In the genomic region with DNA sequence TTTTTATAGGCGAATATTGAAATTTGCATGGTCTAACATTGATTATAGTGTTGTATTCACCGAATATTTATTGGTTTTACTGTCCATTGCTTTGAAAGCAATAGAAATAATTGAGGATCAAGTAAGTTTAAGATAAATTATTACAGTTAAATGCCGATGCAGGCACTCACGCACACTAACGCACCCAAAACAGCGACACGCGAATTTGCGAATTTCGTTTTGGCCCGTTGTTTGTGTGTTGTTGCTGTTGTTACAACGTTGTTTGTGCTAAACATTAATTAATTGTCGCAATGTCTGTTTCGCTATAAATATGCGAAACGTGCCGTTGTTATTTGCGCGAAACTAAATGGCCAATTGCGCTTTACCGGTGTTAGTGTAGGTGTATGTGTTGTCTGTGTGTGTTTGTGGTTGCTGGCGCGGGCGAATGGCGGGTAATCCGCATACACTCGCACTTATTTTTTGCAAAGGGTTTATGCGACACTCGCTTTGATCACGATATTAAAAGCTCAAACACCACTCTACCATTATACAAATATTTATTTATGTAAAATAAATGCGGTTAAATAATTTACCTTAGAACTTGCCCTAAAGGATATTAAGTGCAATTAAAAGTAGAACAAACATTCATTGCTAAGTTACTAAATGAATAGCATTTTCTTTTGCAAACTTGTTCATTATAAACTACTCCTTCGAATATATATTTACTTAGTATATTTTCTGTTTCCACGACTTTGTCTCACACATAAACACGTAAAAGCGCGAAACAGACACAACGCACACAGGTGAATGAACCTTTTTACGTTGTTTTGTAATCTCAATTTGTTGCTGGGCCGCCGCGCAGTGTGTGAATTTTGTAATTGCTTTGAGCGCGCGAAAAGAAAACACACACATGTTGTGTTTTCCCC, we compare ENCODE assay signal across 5 fruit fly cellular contexts.
TF ChIP-seq lines count a peak whose summit lies in the region.

No protein-coding gene starts in this region.

TF ChIP-seq in whole organism, adult, 20 proteins besides CTCF, POLR2A, EP300 and RAD21 (continued from another document):
- TF ChIP-seq tj (GFP tag; optimal IDR thresholded peaks at IDR 0.05; lab: Kevin White, UChicago) (peak; percentile 70), Mnt (GFP tag; optimal IDR thresholded peaks at IDR 0.05; lab: Kevin White, UChicago) (peak; percentile 28), Crg-1 (GFP tag; optimal IDR thresholded peaks at IDR 0.05; lab: Kevin White, UChicago) (peak; percentile 42), CG14711 (tag; optimal IDR thresholded peaks at IDR 0.05; lab: Kevin White, UChicago) (peak; percentile 79), cnc (optimal IDR thresholded peaks at IDR 0.05; lab: Kevin White, UChicago) (no peak), CG33017 (tag; optimal IDR thresholded peaks at IDR 0.05; lab: Kevin White, UChicago) (peak; percentile 92)

TF ChIP-seq in whole organism, embryonic, 481 proteins besides CTCF, POLR2A, EP300 and RAD21 (continued from another document and continues in another):
- TF ChIP-seq CG13424 (tag; optimal IDR thresholded peaks at IDR 0.05; lab: Kevin White, UChicago) (no peak), pzg (GFP tag; optimal IDR thresholded peaks at IDR 0.05; lab: Kevin White, UChicago) (no peak), BtbVII (GFP tag; optimal IDR thresholded peaks at IDR 0.05; lab: Kevin White, UChicago) (no peak), CG10543 (GFP tag; optimal IDR thresholded peaks at IDR 0.05; lab: Kevin White, UChicago) (peak; percentile 2), CG31388 (GFP tag; optimal IDR thresholded peaks at IDR 0.05; lab: Kevin White, UChicago) (no peak), mld (GFP tag; IDR thresholded peaks at IDR 0.05; lab: Robert Waterston, UW; ENCODE audit: partially characterized antibody) (0 out of 3 replicates have a peak, but pooled peaks have one; percentile 1), Hmr (GFP tag; optimal IDR thresholded peaks at IDR 0.05; lab: Kevin White, UChicago) (peak; percentile 42), Dad (GFP tag; optimal IDR thresholded peaks at IDR 0.05; lab: Kevin White, UChicago) (no peak), CG9215 (GFP tag; IDR thresholded peaks at IDR 0.05; lab: Robert Waterston, UW) (no peak), nmo (GFP tag; optimal IDR thresholded peaks at IDR 0.05; lab: Kevin White, UChicago) (peak; percentile 10), Med (GFP tag; lab: Kevin White, UChicago) (peak; percentile 64), cg (GFP tag; optimal IDR thresholded peaks at IDR 0.05; lab: Kevin White, UChicago) (peak; percentile 81), CG18599 (GFP tag; optimal IDR thresholded peaks at IDR 0.05; lab: Kevin White, UChicago) (peak; percentile 53), CG14860 (GFP tag; IDR thresholded peaks at IDR 0.05; lab: Robert Waterston, UW; ENCODE audit: partially characterized antibody) (0 out of 3 replicates have a peak, but pooled peaks have one; percentile 2), inv (GFP tag; IDR thresholded peaks at IDR 0.05; lab: Robert Waterston, UW; ENCODE audit: partially characterized antibody) (no peak), CG2120 (GFP tag; optimal IDR thresholded peaks at IDR 0.05; lab: Kevin White, UChicago) (peak; percentile 3), CG11696 (GFP tag; IDR thresholded peaks at IDR 0.05; lab: Robert Waterston, UW) (no peak), Usf (GFP tag; optimal IDR thresholded peaks at IDR 0.05; lab: Kevin White, UChicago) (peak; percentile 1), onecut (GFP tag; IDR thresholded peaks at IDR 0.05; lab: Robert Waterston, UW) (no peak), Rfx (GFP tag; IDR thresholded peaks at IDR 0.05; lab: Robert Waterston, UW) (0 out of 2 replicates have a peak, but pooled peaks have one; percentile 6), peb (GFP tag; IDR thresholded peaks at IDR 0.05; lab: Robert Waterston, UW) (no peak), rib (GFP tag; IDR thresholded peaks at IDR 0.05; lab: Robert Waterston, UW) (peak; percentile 38; the same call in 1 of the 2 replicates), seq (GFP tag; IDR thresholded peaks at IDR 0.05; lab: Robert Waterston, UW) (no peak), Drgx (GFP tag; IDR thresholded peaks at IDR 0.05; lab: Robert Waterston, UW) (peak; percentile 72; the same call in 1 of the 2 replicates), CG9727 (GFP tag; optimal IDR thresholded peaks at IDR 0.05; lab: Kevin White, UChicago) (peak; percentile 33), CG8478 (optimal IDR thresholded peaks at IDR 0.05; lab: Kevin White, UChicago) (no peak), Fer3 (tag; optimal IDR thresholded peaks at IDR 0.05; lab: Kevin White, UChicago) (peak; percentile 21)

TF ChIP-seq in whole organism, prepupa, 60 proteins besides CTCF, POLR2A, EP300 and RAD21 (continued from another document and continues in another):
- TF ChIP-seq Eip93F (GFP tag; optimal IDR thresholded peaks at IDR 0.05; lab: Kevin White, UChicago) = peak; percentile 59
- TF ChIP-seq dac (GFP tag; optimal IDR thresholded peaks at IDR 0.05; lab: Kevin White, UChicago) = peak; percentile 73
- peak; percentile 68 for TF ChIP-seq CG11762 (GFP tag; optimal IDR thresholded peaks at IDR 0.05; lab: Kevin White, UChicago; ENCODE audit: insufficient read depth)
- peak; percentile 84 for TF ChIP-seq CG8632 (GFP tag; optimal IDR thresholded peaks at IDR 0.05; lab: Kevin White, UChicago)
- no peak for TF ChIP-seq fkh (GFP tag; optimal IDR thresholded peaks at IDR 0.05; lab: Kevin White, UChicago)
- TF ChIP-seq CG3032 (tag; optimal IDR thresholded peaks at IDR 0.05; lab: Kevin White, UChicago) = peak; percentile 77
- TF ChIP-seq CG6163 (GFP tag; IDR thresholded peaks at IDR 0.05; lab: Robert Waterston, UW) = peak; percentile 76
- TF ChIP-seq CG6792 (GFP tag; optimal IDR thresholded peaks at IDR 0.05; lab: Kevin White, UChicago) = peak; percentile 77
- peak; percentile 87 for TF ChIP-seq topi (GFP tag; optimal IDR thresholded peaks at IDR 0.05; lab: Kevin White, UChicago)
- TF ChIP-seq Hr39 (GFP tag; optimal IDR thresholded peaks at IDR 0.05; lab: Kevin White, UChicago) = peak; percentile 74
- TF ChIP-seq CG6808 (GFP tag; optimal IDR thresholded peaks at IDR 0.05; lab: Kevin White, UChicago) = peak; percentile 75
- peak; percentile 85 for TF ChIP-seq CG6276 (GFP tag; optimal IDR thresholded peaks at IDR 0.05; lab: Kevin White, UChicago)
- peak; percentile 72 for TF ChIP-seq CG16779 (tag; optimal IDR thresholded peaks at IDR 0.05; lab: Kevin White, UChicago)
- peak; percentile 70 for TF ChIP-seq vri (GFP tag; optimal IDR thresholded peaks at IDR 0.05; lab: Kevin White, UChicago)
- TF ChIP-seq Eip75B (GFP tag; optimal IDR thresholded peaks at IDR 0.05; lab: Kevin White, UChicago) = peak; percentile 77
- peak; percentile 74 for TF ChIP-seq achi (GFP tag; optimal IDR thresholded peaks at IDR 0.05; lab: Kevin White, UChicago)
- no peak for TF ChIP-seq CG1621 (tag; optimal IDR thresholded peaks at IDR 0.05; lab: Kevin White, UChicago)
- peak; percentile 89 for TF ChIP-seq svp (GFP tag; lab: Kevin White, UChicago)
- TF ChIP-seq salr (GFP tag; optimal IDR thresholded peaks at IDR 0.05; lab: Kevin White, UChicago) = peak; percentile 1 to 80
- peak; percentile 88 for TF ChIP-seq Smox (GFP tag; optimal IDR thresholded peaks at IDR 0.05; lab: Kevin White, UChicago)
- TF ChIP-seq net (GFP tag; optimal IDR thresholded peaks at IDR 0.05; lab: Kevin White, UChicago) = peak; percentile 89
- peak; percentile 33 for TF ChIP-seq CG6854 (GFP tag; optimal IDR thresholded peaks at IDR 0.05; lab: Kevin White, UChicago)
- TF ChIP-seq Ets96B (tag; optimal IDR thresholded peaks at IDR 0.05; lab: Kevin White, UChicago) = peak; percentile 64
- peak; percentile 79 for TF ChIP-seq CG31627 (GFP tag; optimal IDR thresholded peaks at IDR 0.05; lab: Kevin White, UChicago)
- no peak for TF ChIP-seq Hr38 (GFP tag; optimal IDR thresholded peaks at IDR 0.05; lab: Kevin White, UChicago)
- TF ChIP-seq acj6 (GFP tag; optimal IDR thresholded peaks at IDR 0.05; lab: Kevin White, UChicago) = peak; percentile 85
- TF ChIP-seq CG11294 (GFP tag; IDR thresholded peaks at IDR 0.05; lab: Robert Waterston, UW) = peak; percentile 57; the same call in 1 of the 2 replicates
- TF ChIP-seq Met (GFP tag; optimal IDR thresholded peaks at IDR 0.05; lab: Kevin White, UChicago) = peak; percentile 87
- TF ChIP-seq CG8319 (GFP tag; optimal IDR thresholded peaks at IDR 0.05; lab: Kevin White, UChicago) = peak; percentile 71
- TF ChIP-seq esn (GFP tag; optimal IDR thresholded peaks at IDR 0.05; lab: Kevin White, UChicago) = peak; percentile 90

TF ChIP-seq in whole organism, pupa, 21 proteins besides CTCF, POLR2A, EP300 and RAD21 (continued from another document):
- TF ChIP-seq CG34367 (tag; optimal IDR thresholded peaks at IDR 0.05; lab: Kevin White, UChicago) (peak; percentile 71), fd96Ca (GFP tag; IDR thresholded peaks at IDR 0.05; lab: Robert Waterston, UW) (peak; percentile 58; the same call in 2 of the 3 replicates), CG8159 (tag; optimal IDR thresholded peaks at IDR 0.05; lab: Kevin White, UChicago) (peak; percentile 79), CG8301 (tag; optimal IDR thresholded peaks at IDR 0.05; lab: Kevin White, UChicago) (peak; percentile 72), CG9948 (tag; optimal IDR thresholded peaks at IDR 0.05; lab: Kevin White, UChicago) (no peak)

TF ChIP-seq in whole organism, wandering third instar larva, 38 proteins besides CTCF, POLR2A, EP300 and RAD21 (continued from another document):
- TF ChIP-seq h (GFP tag; optimal IDR thresholded peaks at IDR 0.05; lab: Kevin White, UChicago) = peak; percentile 80
- peak; percentile 77 for TF ChIP-seq OdsH (GFP tag; optimal IDR thresholded peaks at IDR 0.05; lab: Kevin White, UChicago)
- no peak for TF ChIP-seq tai (GFP tag; optimal IDR thresholded peaks at IDR 0.05; lab: Kevin White, UChicago)
- peak; percentile 88 for TF ChIP-seq HLH106 (tag; optimal IDR thresholded peaks at IDR 0.05; lab: Kevin White, UChicago)
- TF ChIP-seq CrebA (GFP tag; optimal IDR thresholded peaks at IDR 0.05; lab: Kevin White, UChicago; ENCODE audit: borderline replicate concordance) = peak; percentile 10
- no peak for TF ChIP-seq dl (GFP tag; optimal IDR thresholded peaks at IDR 0.05; lab: Kevin White, UChicago; ENCODE audit: insufficient read depth in 1 of 2, partially characterized antibody in 2 of 2)
- peak; percentile 61 for TF ChIP-seq CG9705 (GFP tag; optimal IDR thresholded peaks at IDR 0.05; lab: Kevin White, UChicago)
- no peak for TF ChIP-seq lola (GFP tag; optimal IDR thresholded peaks at IDR 0.05; lab: Kevin White, UChicago)
- TF ChIP-seq rgr (GFP tag; optimal IDR thresholded peaks at IDR 0.05; lab: Kevin White, UChicago) = peak; percentile 74
- peak; percentile 59 for TF ChIP-seq brk (GFP tag; optimal IDR thresholded peaks at IDR 0.05; lab: Kevin White, UChicago)
- peak; percentile 40 for TF ChIP-seq N (GFP tag; optimal IDR thresholded peaks at IDR 0.05; lab: Kevin White, UChicago)
- peak; percentile 83 for TF ChIP-seq fru (GFP tag; optimal IDR thresholded peaks at IDR 0.05; lab: Kevin White, UChicago)
- no peak for TF ChIP-seq Hnf4 (GFP tag; optimal IDR thresholded peaks at IDR 0.05; lab: Kevin White, UChicago)
- TF ChIP-seq sage (GFP tag; optimal IDR thresholded peaks at IDR 0.05; lab: Kevin White, UChicago) = peak; percentile 60
- TF ChIP-seq usp (GFP tag; optimal IDR thresholded peaks at IDR 0.05; lab: Kevin White, UChicago) = no peak
- TF ChIP-seq pan (optimal IDR thresholded peaks at IDR 0.05; lab: Kevin White, UChicago) = no peak
- no peak for TF ChIP-seq Dif (GFP tag; optimal IDR thresholded peaks at IDR 0.05; lab: Kevin White, UChicago; ENCODE audit: partially characterized antibody)
- TF ChIP-seq CG32264 (GFP tag; optimal IDR thresholded peaks at IDR 0.05; lab: Kevin White, UChicago) = peak; percentile 6
- no peak for TF ChIP-seq Mio (GFP tag; optimal IDR thresholded peaks at IDR 0.05; lab: Kevin White, UChicago)
TF ChIP-seq in whole organism, wandering third instar larva: peak in this region for 20.
